Fruit fly (Drosophila melanogaster) whole organism: Measurements from ENCODE around the gene Srg1.

Source experiments
- CG8478 ChIP-seq: fragments of >200 bp; optimal IDR thresholded peaks from 2 replicates; lab custom pipeline; 2018; ENCODE audit warnings: inconsistent platforms
- Dll ChIP-seq: fragments of >200 bp; optimal IDR thresholded peaks from 2 replicates; lab custom pipeline; 2017
- EcR ChIP-seq, 2 experiments: fragments of >200 bp; optimal IDR thresholded peaks; 2 replicates each; lab custom pipeline; 2017; ENCODE audit warnings: missing biosample characterization in 2 of 2, missing genetic modification characterization in 2 of 2, missing genetic modification reagents in 2 of 2
- pan ChIP-seq: fragments of >200 bp; optimal IDR thresholded peaks from 2 replicates; lab custom pipeline; 2017
- psq ChIP-seq: fragments of >200 bp; optimal IDR thresholded peaks from 2 replicates; lab custom pipeline; 2017
- usp ChIP-seq: fragments of >200 bp; optimal IDR thresholded peaks from 2 replicates; lab custom pipeline; 2017; ENCODE audit warnings: missing biosample characterization, missing genetic modification characterization, mixed read lengths

- TF ChIP-seq EcR (GFP tag; optimal IDR thresholded peaks at IDR 0.05; lab: Kevin White, UChicago) (no peak), psq (lab: Kevin White, UChicago) (no peak), usp (GFP tag; lab: Kevin White, UChicago) (no peak), CG8478 (lab: Kevin White, UChicago) (no peak), pan (no peak), Dll (lab: Kevin White, UChicago) (no peak)
Observed at dm6 chr3R:24894419-24895206, 30.1 kb upstream of the Srg1 start, which contains the start of the genes CG31121 and CG11069.
